Worm (Caenorhabditis elegans) whole organism, L1 larva: ENCODE results near the gene Y24D9A.6.
A peak's percentile ranks its signal among the peaks of the same experiment; 100 is the strongest.

Source experiments
- C04F5.9 ChIP-seq: sonication (generic microtip); optimal IDR thresholded peaks from 2 replicates; lab custom pipeline; 2016; ENCODE audit warnings: missing genetic modification characterization, missing compliant biosample characterization
- C16A3.4 ChIP-seq: fragments of 150-350 bp; optimal IDR thresholded peaks from 2 replicates; lab custom pipeline; 2014; ENCODE audit warnings: missing biosample characterization, missing genetic modification characterization
- alr-1 ChIP-seq: fragments of 200-800 bp; sonication (Bioruptor generic); optimal IDR thresholded peaks from 2 replicates; lab custom pipeline; 2018; ENCODE audit warnings: borderline replicate concordance, mild to moderate bottlenecking, missing genetic modification characterization, missing compliant biosample characterization
- aly-2 ChIP-seq: fragments of 150-350 bp; optimal IDR thresholded peaks from 2 replicates; lab custom pipeline; 2014; ENCODE audit warnings: missing biosample characterization, missing genetic modification characterization
- ama-1 ChIP-seq: fragments of 150-350 bp; optimal IDR thresholded peaks from 2 replicates; lab custom pipeline; 2014
- ceh-63 ChIP-seq: fragments of 200-800 bp; sonication (Bioruptor generic); optimal IDR thresholded peaks from 2 replicates; lab custom pipeline; 2018; ENCODE audit warnings: mild to moderate bottlenecking, missing genetic modification characterization, missing compliant biosample characterization
- ceh-82 ChIP-seq, 3 experiments: fragments of 150-350 bp in 1 of 3; sonication (generic microtip) in 2 of 3; optimal IDR thresholded peaks; 2 replicates each; lab custom pipeline; 2014 to 2017; ENCODE audit warnings: missing biosample characterization in 3 of 3, missing genetic modification characterization in 3 of 3
- ceh-88 ChIP-seq: fragments of 200-800 bp; sonication (Bioruptor generic); IDR thresholded peaks from 2 replicates; pipeline ENCODE4 v1.3.6; 2022; ENCODE audit warnings: missing genetic modification characterization, missing compliant biosample characterization
- ces-1 ChIP-seq: fragments of 150-350 bp; optimal IDR thresholded peaks from 2 replicates; lab custom pipeline; 2014; ENCODE audit warnings: missing biosample characterization, missing genetic modification reagents, missing genetic modification characterization
- efl-3 ChIP-seq: fragments of 200-800 bp; sonication (Bioruptor generic); optimal IDR thresholded peaks from 2 replicates; lab custom pipeline; 2018; ENCODE audit warnings: mild to moderate bottlenecking, missing genetic modification characterization, missing compliant biosample characterization
- egl-27 ChIP-seq, 2 experiments: fragments of 150-350 bp in 1 of 2; sonication (generic microtip); optimal IDR thresholded peaks; 3 replicates each; lab custom pipeline; 2017 to 2018; ENCODE audit warnings: missing biosample characterization in 2 of 2, missing genetic modification characterization in 2 of 2, missing genetic modification reagents in 2 of 2
- elt-2 ChIP-seq: sonication (generic microtip); optimal IDR thresholded peaks from 2 replicates; lab custom pipeline; 2016; ENCODE audit warnings: missing genetic modification characterization, mild to moderate bottlenecking, inconsistent platforms, missing compliant biosample characterization, missing genetic modification reagents
- elt-3 ChIP-seq, 6 experiments: fragments of 150-350 bp in 1 of 6; sonication (generic microtip); optimal IDR thresholded peaks; 2 replicates each; lab custom pipeline; 2017 to 2018; ENCODE audit warnings: missing biosample characterization in 6 of 6, missing genetic modification characterization in 6 of 6, inconsistent platforms in 1 of 6
- ets-5 ChIP-seq: fragments of 200-800 bp; sonication (Bioruptor generic); IDR thresholded peaks from 2 replicates; pipeline ENCODE4 v1.3.6; 2022; ENCODE audit warnings: missing genetic modification characterization, missing compliant biosample characterization
- fkh-10 ChIP-seq: sonication (generic microtip); optimal IDR thresholded peaks from 2 replicates; lab custom pipeline; 2017; ENCODE audit warnings: missing biosample characterization, missing genetic modification reagents, missing genetic modification characterization
- fkh-4 ChIP-seq: sonication (generic microtip); optimal IDR thresholded peaks from 2 replicates; lab custom pipeline; 2016; ENCODE audit warnings: missing compliant biosample characterization, missing genetic modification characterization, borderline replicate concordance
- irx-1 ChIP-seq: sonication (generic microtip); optimal IDR thresholded peaks from 2 replicates; lab custom pipeline; 2016; ENCODE audit warnings: missing genetic modification characterization, missing compliant biosample characterization
- jun-1 ChIP-seq: fragments of 150-350 bp; optimal IDR thresholded peaks from 2 replicates; lab custom pipeline; 2014; ENCODE audit warnings: missing biosample characterization, missing genetic modification reagents, missing genetic modification characterization
- lin-13 ChIP-seq: fragments of 150-350 bp; optimal IDR thresholded peaks from 2 replicates; lab custom pipeline; 2014; ENCODE audit warnings: missing biosample characterization, missing genetic modification reagents, missing genetic modification characterization
- lin-15B ChIP-seq: fragments of 150-350 bp; sonication (generic microtip); optimal IDR thresholded peaks from 3 replicates; lab custom pipeline; 2014; ENCODE audit warnings: missing biosample characterization, missing genetic modification characterization
- lin-35 ChIP-seq, 2 experiments: fragments of 150-350 bp; optimal IDR thresholded peaks; 2 replicates each; lab custom pipeline; 2014; ENCODE audit warnings: missing biosample characterization in 2 of 2, missing genetic modification characterization in 2 of 2, missing genetic modification reagents in 2 of 2
- lin-39 ChIP-seq: fragments of 150-350 bp; optimal IDR thresholded peaks from 2 replicates; lab custom pipeline; 2014; ENCODE audit warnings: missing biosample characterization, missing genetic modification reagents, missing genetic modification characterization
- mdl-1 ChIP-seq, 2 experiments: fragments of 150-350 bp; optimal IDR thresholded peaks; 2 replicates each; lab custom pipeline; 2014 to 2017; ENCODE audit warnings: missing biosample characterization in 2 of 2, missing genetic modification characterization in 2 of 2, inconsistent platforms in 1 of 2
- mef-2 ChIP-seq: fragments of 150-350 bp; optimal IDR thresholded peaks from 2 replicates; lab custom pipeline; 2014; ENCODE audit warnings: missing biosample characterization, missing genetic modification characterization
- mep-1 ChIP-seq: fragments of 150-350 bp; optimal IDR thresholded peaks from 2 replicates; lab custom pipeline; 2014; ENCODE audit warnings: missing biosample characterization, missing genetic modification characterization
- nhr-20 ChIP-seq: sonication (generic microtip); optimal IDR thresholded peaks from 2 replicates; lab custom pipeline; 2016; ENCODE audit warnings: mild to moderate bottlenecking, missing genetic modification characterization, missing compliant biosample characterization
- nhr-237 ChIP-seq: fragments of 150-350 bp; optimal IDR thresholded peaks from 2 replicates; lab custom pipeline; 2014; ENCODE audit warnings: missing biosample characterization, missing genetic modification characterization
- nhr-28 ChIP-seq: fragments of 150-350 bp; optimal IDR thresholded peaks from 2 replicates; lab custom pipeline; 2014; ENCODE audit warnings: missing biosample characterization, missing genetic modification characterization
- nhr-47 ChIP-seq: sonication (generic microtip); optimal IDR thresholded peaks from 2 replicates; lab custom pipeline; 2016; ENCODE audit warnings: mild to moderate bottlenecking, missing genetic modification characterization, moderate library complexity, missing compliant biosample characterization
- nhr-71 ChIP-seq: sonication (generic microtip); optimal IDR thresholded peaks from 2 replicates; lab custom pipeline; 2016; ENCODE audit warnings: mild to moderate bottlenecking, missing genetic modification characterization, moderate library complexity, missing compliant biosample characterization
- nhr-76 ChIP-seq: sonication (generic microtip); optimal IDR thresholded peaks from 2 replicates; lab custom pipeline; 2017; ENCODE audit warnings: missing biosample characterization, missing genetic modification characterization
- nhr-85 ChIP-seq: sonication (generic microtip); peaks from one replicate; lab custom pipeline; 2016; ENCODE audit warnings: missing genetic modification characterization, inconsistent platforms, missing compliant biosample characterization
- nhr-90 ChIP-seq: sonication (generic microtip); optimal IDR thresholded peaks from 2 replicates; lab custom pipeline; 2016; ENCODE audit warnings: mild to moderate bottlenecking, missing genetic modification characterization, missing compliant biosample characterization; ENCODE audit not compliant: poor library complexity
- pag-3 ChIP-seq: sonication (generic microtip); optimal IDR thresholded peaks from 2 replicates; lab custom pipeline; 2017; ENCODE audit warnings: missing genetic modification characterization, mild to moderate bottlenecking, missing compliant biosample characterization, antibody characterized with exemption, borderline replicate concordance; ENCODE audit not compliant: insufficient read depth
- pax-3 ChIP-seq: fragments of 200-800 bp; sonication (Bioruptor generic); optimal IDR thresholded peaks from 2 replicates; lab custom pipeline; 2018; ENCODE audit warnings: mild to moderate bottlenecking, missing genetic modification characterization, moderate library complexity, missing compliant biosample characterization
- pqm-1 ChIP-seq: sonication (generic microtip); optimal IDR thresholded peaks from 3 replicates; lab custom pipeline; 2017; ENCODE audit warnings: missing biosample characterization, missing genetic modification characterization
- rnt-1 ChIP-seq: sonication (generic microtip); optimal IDR thresholded peaks from 2 replicates; lab custom pipeline; 2016; ENCODE audit warnings: mild to moderate bottlenecking, missing genetic modification characterization, moderate library complexity, missing compliant biosample characterization
- skn-1 ChIP-seq: fragments of 150-350 bp; optimal IDR thresholded peaks from 2 replicates; lab custom pipeline; 2014; ENCODE audit warnings: missing biosample characterization, missing genetic modification characterization
- snpc-4 ChIP-seq: fragments of 150-350 bp; optimal IDR thresholded peaks from 2 replicates; lab custom pipeline; 2014; ENCODE audit warnings: missing biosample characterization, missing genetic modification characterization
- snu-23 ChIP-seq: sonication (generic microtip); optimal IDR thresholded peaks from 2 replicates; lab custom pipeline; 2016; ENCODE audit warnings: missing genetic modification characterization, missing compliant biosample characterization
- sox-4 ChIP-seq: sonication (generic microtip); optimal IDR thresholded peaks from 2 replicates; lab custom pipeline; 2016; ENCODE audit warnings: missing genetic modification characterization, missing compliant biosample characterization
- sptf-1 ChIP-seq: fragments of 150-350 bp; optimal IDR thresholded peaks from 2 replicates; lab custom pipeline; 2014; ENCODE audit warnings: missing biosample characterization, missing genetic modification characterization
- sup-37 ChIP-seq: fragments of 200-800 bp; sonication (Bioruptor generic); optimal IDR thresholded peaks from 2 replicates; lab custom pipeline; 2018; ENCODE audit warnings: mild to moderate bottlenecking, missing genetic modification characterization, missing compliant biosample characterization
- unc-30 ChIP-seq: sonication (generic microtip); optimal IDR thresholded peaks from 2 replicates; lab custom pipeline; 2017; ENCODE audit warnings: missing biosample characterization, missing genetic modification characterization
- unc-98 ChIP-seq: fragments of 200-800 bp; sonication (Bioruptor generic); IDR thresholded peaks from 2 replicates; pipeline ENCODE4 v1.3.6; 2022; ENCODE audit warnings: missing genetic modification characterization, missing compliant biosample characterization
- vab-15 ChIP-seq: sonication (generic microtip); optimal IDR thresholded peaks from 2 replicates; lab custom pipeline; 2017; ENCODE audit warnings: missing genotype, mild to moderate bottlenecking, missing genetic modification characterization, missing compliant biosample characterization
- xbp-1 ChIP-seq: sonication (generic microtip); optimal IDR thresholded peaks from 2 replicates; lab custom pipeline; 2016; ENCODE audit warnings: missing genetic modification characterization, missing compliant biosample characterization
- zag-1 ChIP-seq: fragments of 150-350 bp; optimal IDR thresholded peaks from 2 replicates; lab custom pipeline; 2014; ENCODE audit warnings: missing biosample characterization, missing genetic modification characterization
- zip-4 ChIP-seq: fragments of 200-800 bp; sonication (Bioruptor generic); optimal IDR thresholded peaks from 2 replicates; lab custom pipeline; 2018; ENCODE audit warnings: mild to moderate bottlenecking, missing genetic modification characterization, moderate library complexity, missing compliant biosample characterization
- ztf-11 ChIP-seq, 2 experiments: sonication (generic microtip); optimal IDR thresholded peaks; 2 replicates each; lab custom pipeline; 2016 to 2017; ENCODE audit warnings: missing genetic modification characterization in 2 of 2, missing biosample characterization in 1 of 2, missing compliant biosample characterization in 1 of 2
- ztf-4 ChIP-seq: fragments of 150-350 bp; optimal IDR thresholded peaks from 2 replicates; lab custom pipeline; 2014; ENCODE audit warnings: missing biosample characterization, missing genetic modification characterization

The Y24D9A.6 gene

DNA sequence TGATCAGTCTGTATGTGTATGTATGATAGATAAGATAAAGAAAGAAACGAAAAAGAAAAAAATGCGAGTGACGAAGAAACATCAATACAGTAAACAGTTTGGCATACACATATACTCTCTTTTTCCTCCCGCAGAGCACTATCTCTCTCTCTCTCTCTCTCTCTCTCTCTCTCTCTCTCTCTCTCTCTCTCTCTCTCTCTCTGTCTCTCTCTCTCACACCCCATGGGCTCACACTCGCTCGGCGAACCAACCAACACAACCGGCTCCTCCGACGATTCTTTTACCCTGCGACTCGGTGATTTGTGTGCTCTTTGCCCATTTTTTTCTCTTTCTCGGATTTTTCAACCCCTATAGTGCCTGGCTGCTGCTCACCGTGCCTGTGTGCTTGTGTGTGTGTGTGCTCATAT, 6.9 kb upstream of the Y24D9A.6 start (continued):
- TF ChIP-seq alr-1 (tag; lab: Kevin White, UChicago) = no peak
- peak; percentile 62 for TF ChIP-seq rnt-1 (tag; lab: Kevin White, UChicago)
- no peak for TF ChIP-seq efl-3
- no peak for TF ChIP-seq aly-2 (tag; lab: Kevin White, UChicago)
- TF ChIP-seq nhr-90 (tag; lab: Kevin White, UChicago) = peak; percentile 60
- TF ChIP-seq nhr-237 (tag; lab: Kevin White, UChicago) = no peak
- peak; percentile 68 for TF ChIP-seq sup-37 (GFP tag; lab: Kevin White, UChicago)
- peak; percentile 32 for TF ChIP-seq nhr-47
- TF ChIP-seq pax-3 (tag; lab: Kevin White, UChicago) = no peak
- TF ChIP-seq snpc-4 (tag; lab: Kevin White, UChicago) = no peak
- no peak for TF ChIP-seq mef-2
- no peak for TF ChIP-seq nhr-76
- no peak for TF ChIP-seq vab-15
- no peak for TF ChIP-seq mep-1 (tag; lab: Kevin White, UChicago)
- peak; percentile 54 for TF ChIP-seq nhr-85
- no peak for TF ChIP-seq unc-30 (tag; lab: Kevin White, UChicago)
- no peak for TF ChIP-seq ztf-4
- peak; percentile 68 for TF ChIP-seq nhr-71 (tag; lab: Kevin White, UChicago)
- peak; percentile 12 for TF ChIP-seq zip-4 (GFP tag; lab: Kevin White, UChicago)
- peak; percentile 5 for TF ChIP-seq irx-1 (tag; lab: Kevin White, UChicago)
- TF ChIP-seq ets-5 (GFP tag; lab: Robert Waterston, UW) = no peak
- TF ChIP-seq jun-1 (tag; lab: Kevin White, UChicago) = peak; percentile 62
- no peak for TF ChIP-seq ces-1 (GFP tag; lab: Kevin White, UChicago)
- no peak for TF ChIP-seq unc-98 (GFP tag; lab: Robert Waterston, UW)
- TF ChIP-seq elt-2 (tag; lab: Kevin White, UChicago) = peak; percentile 77
- no peak for TF ChIP-seq ceh-63 (GFP tag; lab: Kevin White, UChicago)
- TF ChIP-seq lin-15B (tag; lab: Kevin White, UChicago) = no peak
- no peak for TF ChIP-seq ceh-88 (GFP tag; lab: Robert Waterston, UW)
- no peak for TF ChIP-seq ztf-11 (tag; optimal IDR thresholded peaks at IDR 0.05; lab: Kevin White, UChicago)
- TF ChIP-seq, all 84 proteins: peak for 24

DNA sequence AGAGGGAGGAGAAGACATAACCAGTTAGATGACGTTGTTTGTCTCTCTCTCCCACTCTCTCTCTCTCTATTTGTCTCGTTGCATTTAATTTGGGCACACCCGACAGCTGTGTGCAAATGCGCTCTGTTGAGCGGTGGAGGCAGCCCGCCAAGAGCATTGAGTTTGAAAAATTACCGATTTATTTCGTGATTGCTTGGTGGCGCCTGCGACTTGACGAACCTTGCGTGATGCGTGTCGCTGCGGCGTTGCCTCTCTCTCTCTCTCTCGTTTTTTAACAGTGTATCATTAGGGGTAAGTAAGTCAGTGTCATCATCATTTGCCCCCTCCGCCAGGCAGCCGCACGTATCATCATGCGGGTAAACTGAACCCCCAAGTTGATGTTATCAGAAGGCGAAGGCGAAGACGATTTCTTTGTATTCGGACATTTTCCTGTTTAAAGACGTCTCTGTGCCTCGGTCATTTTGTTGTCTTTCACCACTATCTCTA, 5.9 kb upstream of the Y24D9A.6 start:
- peak; percentile 27 for TF ChIP-seq ama-1 (lab: Kevin White, UChicago)
- no peak for TF ChIP-seq zip-4 (GFP tag; lab: Kevin White, UChicago)
- peak; percentile 77 for TF ChIP-seq snu-23
- peak; percentile 61 for TF ChIP-seq C16A3.4 (tag; lab: Kevin White, UChicago)
- TF ChIP-seq xbp-1 (tag; lab: Kevin White, UChicago) = peak; percentile 78
- TF ChIP-seq nhr-28 (tag; lab: Kevin White, UChicago) = no peak
- peak; percentile 77 for TF ChIP-seq lin-13 (GFP tag; lab: Kevin White, UChicago)
- no peak for TF ChIP-seq pax-3 (tag; lab: Kevin White, UChicago)
- peak; percentile 41 for TF ChIP-seq sox-4 (tag; lab: Kevin White, UChicago)
- TF ChIP-seq C04F5.9 (tag; lab: Kevin White, UChicago) = no peak
- peak; percentile 60 for TF ChIP-seq rnt-1 (tag; lab: Kevin White, UChicago)
- no peak for TF ChIP-seq sptf-1 (tag; lab: Kevin White, UChicago)
- TF ChIP-seq pag-3 (tag; lab: Kevin White, UChicago) = no peak
- TF ChIP-seq alr-1 (tag; lab: Kevin White, UChicago) = no peak
- TF ChIP-seq fkh-4 (tag; lab: Kevin White, UChicago) = no peak
- peak; percentile 46 for TF ChIP-seq skn-1 (tag; lab: Kevin White, UChicago)
- TF ChIP-seq nhr-20 = peak; percentile 75
- TF ChIP-seq ceh-88 (GFP tag; lab: Robert Waterston, UW) = no peak
- TF ChIP-seq ceh-63 (GFP tag; lab: Kevin White, UChicago) = no peak
- no peak for TF ChIP-seq nhr-76
- peak in 1 of 2 experiments; percentile 58 for TF ChIP-seq egl-27 (tag; optimal IDR thresholded peaks at IDR 0.05; lab: Kevin White, UChicago)
- peak; percentile 66 for TF ChIP-seq pqm-1 (tag; lab: Kevin White, UChicago)
- peak; percentile 1 for TF ChIP-seq zag-1 (tag; lab: Kevin White, UChicago)
- TF ChIP-seq lin-39 (tag; lab: Kevin White, UChicago) = no peak
- peak in 1 of 2 experiments; percentile 55 for TF ChIP-seq mdl-1 (tag; optimal IDR thresholded peaks at IDR 0.05; lab: Kevin White, UChicago)
- peak; percentile 81 to 86 for TF ChIP-seq lin-35 (GFP tag; optimal IDR thresholded peaks at IDR 0.05; lab: Kevin White, UChicago)
- TF ChIP-seq fkh-10 = peak; percentile 47
- TF ChIP-seq elt-3 (tag; optimal IDR thresholded peaks at IDR 0.05; lab: Kevin White, UChicago) = peak in 1 of 6 experiments; percentile 49
- peak; percentile 16 to 77 (median 61) for TF ChIP-seq ceh-82 (tag; optimal IDR thresholded peaks at IDR 0.05; lab: Kevin White, UChicago)
